Fruit fly (Drosophila melanogaster): Measurements from ENCODE around the gene kel.

DNA sequence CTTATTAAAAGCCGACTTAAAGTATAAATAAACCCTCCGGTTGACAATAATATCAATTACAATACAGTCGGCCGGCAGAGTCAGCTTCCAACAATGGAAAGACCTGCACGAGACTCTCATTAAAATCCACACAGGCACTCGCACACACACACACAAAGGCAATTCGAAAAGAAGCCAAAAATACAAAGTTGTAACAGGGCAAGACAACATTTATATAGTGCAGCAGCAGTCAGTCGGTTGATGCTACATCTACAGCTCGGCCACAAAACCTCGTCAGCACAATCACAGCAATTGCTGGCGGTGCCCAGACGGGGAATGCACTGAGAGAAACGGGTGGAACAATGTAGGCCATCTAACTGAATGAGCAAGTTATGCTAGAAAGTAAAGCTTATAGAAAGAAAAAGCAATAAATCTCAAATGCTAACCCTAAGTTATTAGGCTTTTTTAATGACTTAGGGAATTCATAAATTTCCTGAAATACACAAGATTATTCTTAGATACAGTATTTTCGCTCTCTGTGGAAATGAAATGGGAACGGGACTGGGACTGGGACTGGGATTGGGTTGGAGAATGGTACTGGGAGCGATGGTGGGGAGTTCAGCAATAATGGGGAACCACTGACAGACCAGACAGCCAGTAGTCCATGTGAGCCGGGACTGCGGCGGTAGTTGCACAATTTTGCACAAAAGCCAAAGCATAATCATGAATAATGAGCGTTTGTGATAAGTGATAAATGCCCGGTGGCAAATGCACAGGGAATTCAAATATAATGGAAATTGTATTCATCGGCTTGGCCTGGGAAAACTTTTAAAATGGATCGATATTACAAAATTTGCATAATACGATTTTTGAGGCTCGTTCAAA is 16.3 kb downstream of the kel start:
- TF ChIP-seq CG11294 (GFP tag; IDR thresholded peaks at IDR 0.05) (peak; percentile 93), achi (GFP tag; optimal IDR thresholded peaks at IDR 0.05) (peak; percentile 95), CG8119 (GFP tag; IDR thresholded peaks at IDR 0.05) (peak; percentile 97), CG1621 (tag; optimal IDR thresholded peaks at IDR 0.05) (peak; percentile 97), OdsH (GFP tag; optimal IDR thresholded peaks at IDR 0.05) (peak; percentile 96), CG4318 (GFP tag; optimal IDR thresholded peaks at IDR 0.05) (peak; percentile 90), Lpt (GFP tag; optimal IDR thresholded peaks at IDR 0.05) (peak; percentile 95), vri (GFP tag; optimal IDR thresholded peaks at IDR 0.05) (peak; percentile 90), CG9139 (GFP tag; optimal IDR thresholded peaks at IDR 0.05) (peak; percentile 93), fd85E (GFP tag; optimal IDR thresholded peaks at IDR 0.05) (peak; percentile 88), CG8319 (GFP tag; optimal IDR thresholded peaks at IDR 0.05) (peak; percentile 94), svp (GFP tag) (peak; percentile 98)
